Worm (Caenorhabditis elegans): ENCODE measurements around the gene lig-4.

- TF ChIP-seq him-1 (tag; optimal IDR thresholded peaks at IDR 0.05) (no peak), dao-5 (tag; optimal IDR thresholded peaks at IDR 0.05) (no peak)
These were observed 36.5 kb upstream of the lig-4 start for ce11 chrIII:7484765-7485164.

Measured in whole organism, L4/young adult.